Worm (Caenorhabditis elegans): Measurements from ENCODE around the gene H03G16.1.

- no peak for TF ChIP-seq pqm-1 (tag; optimal IDR thresholded peaks at IDR 0.05)
- TF ChIP-seq ttx-3 (tag; optimal IDR thresholded peaks at IDR 0.05): no peak
- TF ChIP-seq nfya-1 (tag; optimal IDR thresholded peaks at IDR 0.05): no peak
- no peak for TF ChIP-seq lin-11 (tag; optimal IDR thresholded peaks at IDR 0.05)
- TF ChIP-seq pag-3 (tag; optimal IDR thresholded peaks at IDR 0.05; ENCODE audit: borderline replicate concordance): no peak
- TF ChIP-seq pha-4 (tag; optimal IDR thresholded peaks at IDR 0.05): no peak
- TF ChIP-seq rnt-1 (tag; optimal IDR thresholded peaks at IDR 0.05): no peak
- no peak for TF ChIP-seq ceh-19 (GFP tag; optimal IDR thresholded peaks at IDR 0.05)
Measured at ce11 chrX:15045401-15045800, 8.3 kb upstream of the H03G16.1 start.

Measured in whole organism, late embryonic.